Worm (Caenorhabditis elegans) whole organism, L1 larva: Measurements from ENCODE around the gene F59A6.10.

Source experiments
- F16B12.6 ChIP-seq: fragments of 150-350 bp; optimal IDR thresholded peaks from 2 replicates; lab custom pipeline; 2014; ENCODE audit warnings: missing biosample characterization, missing genetic modification characterization
- Y116A8C.19 ChIP-seq: sonication (generic microtip); optimal IDR thresholded peaks from 2 replicates; lab custom pipeline; 2016; ENCODE audit warnings: missing compliant biosample characterization, missing genetic modification characterization, borderline replicate concordance
- aha-1 ChIP-seq: fragments of 150-350 bp; optimal IDR thresholded peaks from 2 replicates; lab custom pipeline; 2014; ENCODE audit warnings: missing biosample characterization, missing genetic modification characterization
- alr-1 ChIP-seq: fragments of 200-800 bp; sonication (Bioruptor generic); optimal IDR thresholded peaks from 2 replicates; lab custom pipeline; 2018; ENCODE audit warnings: borderline replicate concordance, mild to moderate bottlenecking, missing genetic modification characterization, missing compliant biosample characterization
- aly-2 ChIP-seq: fragments of 150-350 bp; optimal IDR thresholded peaks from 2 replicates; lab custom pipeline; 2014; ENCODE audit warnings: missing biosample characterization, missing genetic modification characterization
- ama-1 ChIP-seq: fragments of 150-350 bp; optimal IDR thresholded peaks from 2 replicates; lab custom pipeline; 2014
- ceh-8 ChIP-seq: fragments of 200-800 bp; sonication (Bioruptor generic); optimal IDR thresholded peaks from 2 replicates; lab custom pipeline; 2018; ENCODE audit warnings: mild to moderate bottlenecking, missing genetic modification characterization, moderate library complexity, missing compliant biosample characterization
- ceh-82 ChIP-seq, 3 experiments: fragments of 150-350 bp in 1 of 3; sonication (generic microtip) in 2 of 3; optimal IDR thresholded peaks; 2 replicates each; lab custom pipeline; 2014 to 2017; ENCODE audit warnings: missing biosample characterization in 3 of 3, missing genetic modification characterization in 3 of 3
- ceh-88 ChIP-seq: fragments of 200-800 bp; sonication (Bioruptor generic); IDR thresholded peaks from 2 replicates; pipeline ENCODE4 v1.3.6; 2022; ENCODE audit warnings: missing genetic modification characterization, missing compliant biosample characterization
- ces-1 ChIP-seq: fragments of 150-350 bp; optimal IDR thresholded peaks from 2 replicates; lab custom pipeline; 2014; ENCODE audit warnings: missing biosample characterization, missing genetic modification reagents, missing genetic modification characterization
- efl-1 ChIP-seq, 4 experiments: fragments of 150-350 bp; optimal IDR thresholded peaks in 3 of 4; peaks in 1 of 4; 1 replicate in 1 of 4; 2 replicates in 3 of 4; lab custom pipeline; 2014; ENCODE audit warnings: missing biosample characterization in 2 of 4, missing genetic modification characterization in 2 of 4, missing genetic modification reagents in 2 of 4
- egl-13 ChIP-seq: sonication (generic microtip); optimal IDR thresholded peaks from 2 replicates; lab custom pipeline; 2016; ENCODE audit warnings: missing genotype, missing genetic modification reagents, missing genetic modification characterization, missing compliant biosample characterization
- elt-2 ChIP-seq: sonication (generic microtip); optimal IDR thresholded peaks from 2 replicates; lab custom pipeline; 2016; ENCODE audit warnings: missing genetic modification characterization, mild to moderate bottlenecking, inconsistent platforms, missing compliant biosample characterization, missing genetic modification reagents
- elt-3 ChIP-seq, 6 experiments: fragments of 150-350 bp in 1 of 6; sonication (generic microtip); optimal IDR thresholded peaks; 2 replicates each; lab custom pipeline; 2017 to 2018; ENCODE audit warnings: missing biosample characterization in 6 of 6, missing genetic modification characterization in 6 of 6, inconsistent platforms in 1 of 6
- fkh-10 ChIP-seq: sonication (generic microtip); optimal IDR thresholded peaks from 2 replicates; lab custom pipeline; 2017; ENCODE audit warnings: missing biosample characterization, missing genetic modification reagents, missing genetic modification characterization
- fkh-4 ChIP-seq: sonication (generic microtip); optimal IDR thresholded peaks from 2 replicates; lab custom pipeline; 2016; ENCODE audit warnings: missing compliant biosample characterization, missing genetic modification characterization, borderline replicate concordance
- fos-1 ChIP-seq: fragments of 150-350 bp; optimal IDR thresholded peaks from 2 replicates; lab custom pipeline; 2014; ENCODE audit warnings: missing biosample characterization, missing genetic modification characterization
- grh-1 ChIP-seq: fragments of 200-800 bp; sonication (Bioruptor generic); IDR thresholded peaks from 2 replicates; pipeline ENCODE4 v1.3.6; 2022; ENCODE audit warnings: missing genetic modification reagents, missing genetic modification characterization, missing compliant biosample characterization
- lin-13 ChIP-seq: fragments of 150-350 bp; optimal IDR thresholded peaks from 2 replicates; lab custom pipeline; 2014; ENCODE audit warnings: missing biosample characterization, missing genetic modification reagents, missing genetic modification characterization
- lin-39 ChIP-seq: fragments of 150-350 bp; optimal IDR thresholded peaks from 2 replicates; lab custom pipeline; 2014; ENCODE audit warnings: missing biosample characterization, missing genetic modification reagents, missing genetic modification characterization
- mab-9 ChIP-seq: fragments of 200-800 bp; sonication (Bioruptor generic); IDR thresholded peaks from 2 replicates; pipeline ENCODE4 v1.3.6; 2022; ENCODE audit warnings: missing genetic modification reagents, missing genetic modification characterization, missing compliant biosample characterization
- mdl-1 ChIP-seq, 2 experiments: fragments of 150-350 bp; optimal IDR thresholded peaks; 2 replicates each; lab custom pipeline; 2014 to 2017; ENCODE audit warnings: missing biosample characterization in 2 of 2, missing genetic modification characterization in 2 of 2, inconsistent platforms in 1 of 2
- mef-2 ChIP-seq: fragments of 150-350 bp; optimal IDR thresholded peaks from 2 replicates; lab custom pipeline; 2014; ENCODE audit warnings: missing biosample characterization, missing genetic modification characterization
- nhr-12 ChIP-seq: sonication (generic microtip); optimal IDR thresholded peaks from 2 replicates; lab custom pipeline; 2017; ENCODE audit warnings: missing biosample characterization, missing genetic modification characterization
- nhr-20 ChIP-seq: sonication (generic microtip); optimal IDR thresholded peaks from 2 replicates; lab custom pipeline; 2016; ENCODE audit warnings: mild to moderate bottlenecking, missing genetic modification characterization, missing compliant biosample characterization
- nhr-28 ChIP-seq: fragments of 150-350 bp; optimal IDR thresholded peaks from 2 replicates; lab custom pipeline; 2014; ENCODE audit warnings: missing biosample characterization, missing genetic modification characterization
- nhr-47 ChIP-seq: sonication (generic microtip); optimal IDR thresholded peaks from 2 replicates; lab custom pipeline; 2016; ENCODE audit warnings: mild to moderate bottlenecking, missing genetic modification characterization, moderate library complexity, missing compliant biosample characterization
- nhr-84 ChIP-seq: sonication (generic microtip); optimal IDR thresholded peaks from 2 replicates; lab custom pipeline; 2017; ENCODE audit warnings: missing biosample characterization, missing genetic modification characterization
- pqm-1 ChIP-seq: sonication (generic microtip); optimal IDR thresholded peaks from 3 replicates; lab custom pipeline; 2017; ENCODE audit warnings: missing biosample characterization, missing genetic modification characterization
- rnt-1 ChIP-seq: sonication (generic microtip); optimal IDR thresholded peaks from 2 replicates; lab custom pipeline; 2016; ENCODE audit warnings: mild to moderate bottlenecking, missing genetic modification characterization, moderate library complexity, missing compliant biosample characterization
- skn-1 ChIP-seq: fragments of 150-350 bp; optimal IDR thresholded peaks from 2 replicates; lab custom pipeline; 2014; ENCODE audit warnings: missing biosample characterization, missing genetic modification characterization
- sox-4 ChIP-seq: sonication (generic microtip); optimal IDR thresholded peaks from 2 replicates; lab custom pipeline; 2016; ENCODE audit warnings: missing genetic modification characterization, missing compliant biosample characterization
- sptf-1 ChIP-seq: fragments of 150-350 bp; optimal IDR thresholded peaks from 2 replicates; lab custom pipeline; 2014; ENCODE audit warnings: missing biosample characterization, missing genetic modification characterization
- tbx-2 ChIP-seq: sonication (generic microtip); optimal IDR thresholded peaks from 2 replicates; lab custom pipeline; 2016; ENCODE audit warnings: missing genetic modification characterization, missing compliant biosample characterization
- unc-98 ChIP-seq: fragments of 200-800 bp; sonication (Bioruptor generic); IDR thresholded peaks from 2 replicates; pipeline ENCODE4 v1.3.6; 2022; ENCODE audit warnings: missing genetic modification characterization, missing compliant biosample characterization
- vab-15 ChIP-seq: sonication (generic microtip); optimal IDR thresholded peaks from 2 replicates; lab custom pipeline; 2017; ENCODE audit warnings: missing genotype, mild to moderate bottlenecking, missing genetic modification characterization, missing compliant biosample characterization
- zip-4 ChIP-seq: fragments of 200-800 bp; sonication (Bioruptor generic); optimal IDR thresholded peaks from 2 replicates; lab custom pipeline; 2018; ENCODE audit warnings: mild to moderate bottlenecking, missing genetic modification characterization, moderate library complexity, missing compliant biosample characterization

Gene F59A6.10

DNA sequence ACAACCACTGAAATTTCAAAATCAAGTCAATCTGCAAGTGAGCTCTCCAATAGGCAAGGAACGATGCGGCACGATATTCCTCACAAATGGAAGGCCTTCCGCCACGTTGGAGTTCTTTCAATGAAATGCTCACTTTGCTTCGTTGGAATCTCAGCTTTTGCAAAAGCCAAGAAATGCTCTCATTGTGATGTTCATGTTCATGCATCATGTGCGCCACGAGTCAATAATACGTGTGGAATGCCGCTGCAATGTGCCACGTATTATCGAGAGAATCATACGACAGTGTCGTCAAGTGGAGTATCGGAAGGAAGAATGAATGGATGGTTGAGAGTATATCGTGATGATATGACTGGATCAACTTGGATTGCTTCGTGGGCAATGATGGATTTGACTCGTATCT is 1.9 kb upstream of the F59A6.10 start:
- TF ChIP-seq Y116A8C.19 (tag; lab: Kevin White, UChicago) (no peak), efl-1 (optimal IDR thresholded peaks at IDR 0.05; lab: Kevin White, UChicago) (no peak), efl-1 (GFP tag; optimal IDR thresholded peaks at IDR 0.05 in 1 of 2; lab: Kevin White, UChicago) (peak in 1 of 2 experiments; percentile 94), aly-2 (tag; lab: Kevin White, UChicago) (no peak), ceh-8 (GFP tag; lab: Kevin White, UChicago) (no peak), lin-13 (GFP tag; lab: Kevin White, UChicago) (no peak)
- TF ChIP-seq, all 84 proteins: peak for 1

DNA sequence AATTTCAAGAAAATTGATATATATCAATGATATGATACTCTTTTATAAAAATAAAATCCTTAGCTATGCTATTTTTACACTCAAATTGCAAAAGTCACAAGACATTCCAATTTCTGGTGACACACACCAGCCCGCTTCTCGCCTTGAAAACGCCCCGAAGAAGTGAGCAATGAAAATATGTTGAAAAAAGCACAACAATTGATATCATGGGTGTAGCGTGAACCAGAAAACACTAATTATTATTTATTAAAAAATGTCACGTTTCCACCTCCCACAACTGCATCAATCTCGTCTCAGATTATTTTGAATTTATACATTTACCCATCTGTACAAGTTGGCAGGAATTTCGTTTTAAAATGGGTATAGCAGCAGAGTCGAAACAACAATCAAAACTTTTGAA is 1.0 kb downstream of the F59A6.10 start, which contains the start of gene F59A6.4:
TSS of gene F59A6.4 (plus strand) at position 301 of the 400 bp plus-strand sequence.
- TF ChIP-seq mdl-1 (tag; optimal IDR thresholded peaks at IDR 0.05; lab: Kevin White, UChicago) (no peak), nhr-12 (tag; lab: Kevin White, UChicago) (no peak), sptf-1 (tag; lab: Kevin White, UChicago) (no peak), zip-4 (GFP tag; lab: Kevin White, UChicago) (no peak), fos-1 (tag; lab: Kevin White, UChicago) (no peak), vab-15 (tag; lab: Kevin White, UChicago) (no peak), nhr-20 (tag; lab: Kevin White, UChicago) (no peak), ama-1 (lab: Kevin White, UChicago) (no peak), ceh-82 (tag; optimal IDR thresholded peaks at IDR 0.05; lab: Kevin White, UChicago) (no peak), aha-1 (tag; lab: Kevin White, UChicago) (no peak), fkh-4 (tag; lab: Kevin White, UChicago) (no peak), efl-1 (optimal IDR thresholded peaks at IDR 0.05; lab: Kevin White, UChicago) (no peak), efl-1 (GFP tag; optimal IDR thresholded peaks at IDR 0.05 in 1 of 2; lab: Kevin White, UChicago) (no peak), F16B12.6 (tag; lab: Kevin White, UChicago) (no peak), egl-13 (no peak)

DNA sequence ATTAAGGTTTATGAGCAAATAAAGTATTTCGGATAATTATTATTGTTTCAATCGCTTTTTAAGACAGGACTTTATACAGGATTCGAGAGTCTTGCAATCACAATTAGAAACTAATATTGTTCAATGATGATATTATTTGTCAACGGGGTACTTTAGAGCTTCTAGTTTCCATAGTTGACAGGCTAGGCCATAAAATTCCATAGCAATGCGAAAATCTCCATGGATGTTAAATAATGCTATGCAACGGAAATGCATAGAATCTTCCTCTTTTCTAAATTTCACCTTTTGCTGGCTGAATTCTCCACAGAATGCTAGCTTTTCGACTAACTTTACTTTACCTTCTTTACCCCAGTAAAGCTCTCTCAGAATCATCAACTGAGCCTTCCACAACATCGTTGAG is 4.3 kb downstream of the F59A6.10 start, which contains the start of gene F59A6.3:
TSS of gene F59A6.3 (plus strand) at position 301 of the 400 bp plus-strand sequence.
- TF ChIP-seq lin-39 (tag; lab: Kevin White, UChicago): no peak
- TF ChIP-seq elt-2 (tag; lab: Kevin White, UChicago): no peak
- TF ChIP-seq ceh-88: no peak
- no peak for TF ChIP-seq zip-4 (GFP tag; lab: Kevin White, UChicago)
- no peak for TF ChIP-seq fkh-10 (GFP tag; lab: Kevin White, UChicago)
- TF ChIP-seq nhr-28 (tag; lab: Kevin White, UChicago): no peak
- no peak for TF ChIP-seq grh-1 (GFP tag; lab: Robert Waterston, UW)
- no peak for TF ChIP-seq alr-1

ce11 chrII:5011978-5012377 is 8.2 kb downstream of the F59A6.10 start, which contains the start of gene F59A6.12:
Gene F59A6.12, minus strand, starts transcription at chrII:5012078.
- TF ChIP-seq mef-2 (tag; lab: Kevin White, UChicago) (no peak), sox-4 (tag; lab: Kevin White, UChicago) (no peak), tbx-2 (tag; lab: Kevin White, UChicago) (no peak), aly-2 (tag; lab: Kevin White, UChicago) (no peak), elt-3 (tag; optimal IDR thresholded peaks at IDR 0.05; lab: Kevin White, UChicago) (no peak), skn-1 (tag; lab: Kevin White, UChicago) (no peak), rnt-1 (tag; lab: Kevin White, UChicago) (no peak), pqm-1 (no peak), nhr-84 (tag; lab: Kevin White, UChicago) (no peak), elt-2 (tag; lab: Kevin White, UChicago) (no peak), aha-1 (tag; lab: Kevin White, UChicago) (no peak), zip-4 (GFP tag; lab: Kevin White, UChicago) (no peak), mab-9 (GFP tag; lab: Robert Waterston, UW) (no peak), unc-98 (no peak), grh-1 (GFP tag; lab: Robert Waterston, UW) (no peak), ces-1 (GFP tag; lab: Kevin White, UChicago) (no peak), nhr-47 (tag; lab: Kevin White, UChicago) (no peak)
